Worm (Caenorhabditis elegans) whole organism, late embryonic: ENCODE results near the gene C13C4.8.

Experiments
- C38D4.7 ChIP-seq: fragments of 200-800 bp; sonication (Bioruptor generic); optimal IDR thresholded peaks from 2 replicates; lab custom pipeline; 2018; ENCODE audit warnings: mild to moderate bottlenecking, missing genetic modification characterization, moderate library complexity, missing compliant biosample characterization
- K02D7.2 ChIP-seq: sonication (generic microtip); optimal IDR thresholded peaks from 2 replicates; lab custom pipeline; 2017; ENCODE audit warnings: mild to moderate bottlenecking, missing genetic modification characterization, missing compliant biosample characterization
- ahr-1 ChIP-seq: sonication (generic microtip); optimal IDR thresholded peaks from 2 replicates; lab custom pipeline; 2016; ENCODE audit warnings: missing genetic modification characterization, missing compliant biosample characterization
- ceh-19 ChIP-seq: fragments of 200-800 bp; sonication (Bioruptor generic); optimal IDR thresholded peaks from 2 replicates; lab custom pipeline; 2018; ENCODE audit warnings: mild to moderate bottlenecking, missing genetic modification characterization, missing compliant biosample characterization
- ceh-24 ChIP-seq: sonication (generic microtip); optimal IDR thresholded peaks from 2 replicates; lab custom pipeline; 2016; ENCODE audit warnings: mild to moderate bottlenecking, missing genetic modification characterization, missing compliant biosample characterization
- ceh-30 ChIP-seq: fragments of 150-350 bp; optimal IDR thresholded peaks from 2 replicates; lab custom pipeline; 2014; ENCODE audit warnings: missing biosample characterization, missing genetic modification characterization
- ceh-34 ChIP-seq: sonication (generic microtip); optimal IDR thresholded peaks from 2 replicates; lab custom pipeline; 2016; ENCODE audit warnings: mild to moderate bottlenecking, missing genetic modification characterization, missing compliant biosample characterization
- ceh-6 ChIP-seq: fragments of 200-800 bp; sonication (Bioruptor generic); optimal IDR thresholded peaks from 2 replicates; lab custom pipeline; 2018; ENCODE audit warnings: mild to moderate bottlenecking, missing genetic modification characterization, missing compliant biosample characterization
- che-1 ChIP-seq: sonication (generic microtip); optimal IDR thresholded peaks from 2 replicates; lab custom pipeline; 2016; ENCODE audit warnings: mild to moderate bottlenecking, missing genetic modification characterization, missing compliant biosample characterization
- dmd-4 ChIP-seq: sonication (generic microtip); optimal IDR thresholded peaks from 2 replicates; lab custom pipeline; 2016; ENCODE audit warnings: borderline replicate concordance, missing genetic modification characterization, missing compliant biosample characterization
- eyg-1 ChIP-seq: sonication (generic microtip); optimal IDR thresholded peaks from 2 replicates; lab custom pipeline; 2016; ENCODE audit warnings: missing genotype, missing genetic modification characterization, missing compliant biosample characterization
- fax-1 ChIP-seq: sonication (generic microtip); optimal IDR thresholded peaks from 2 replicates; lab custom pipeline; 2016; ENCODE audit warnings: missing genotype, missing genetic modification characterization, missing compliant biosample characterization
- fkh-10 ChIP-seq: fragments of 150-350 bp; optimal IDR thresholded peaks from 2 replicates; lab custom pipeline; 2014; ENCODE audit warnings: missing biosample characterization, missing genetic modification reagents, missing genetic modification characterization
- gmeb-2 ChIP-seq: sonication (generic microtip); optimal IDR thresholded peaks from 2 replicates; lab custom pipeline; 2016; ENCODE audit warnings: missing genetic modification characterization, inconsistent platforms, missing compliant biosample characterization
- hlh-13 ChIP-seq: fragments of 200-800 bp; sonication (Bioruptor generic); optimal IDR thresholded peaks from 2 replicates; lab custom pipeline; 2018; ENCODE audit warnings: mild to moderate bottlenecking, missing genetic modification characterization, missing compliant biosample characterization
- hlh-6 ChIP-seq: sonication (generic microtip); optimal IDR thresholded peaks from 2 replicates; lab custom pipeline; 2016; ENCODE audit warnings: missing genotype, missing genetic modification characterization, missing compliant biosample characterization
- hlh-8 ChIP-seq: sonication (generic microtip); optimal IDR thresholded peaks from 2 replicates; lab custom pipeline; 2016; ENCODE audit warnings: missing genotype, missing genetic modification characterization, missing compliant biosample characterization
- lim-6 ChIP-seq: sonication (generic microtip); optimal IDR thresholded peaks from 2 replicates; lab custom pipeline; 2016; ENCODE audit warnings: missing genetic modification characterization, missing compliant biosample characterization
- lin-11 ChIP-seq: fragments of 200-800 bp; sonication (Bioruptor generic); optimal IDR thresholded peaks from 2 replicates; lab custom pipeline; 2018; ENCODE audit warnings: mild to moderate bottlenecking, missing genetic modification characterization, missing compliant biosample characterization
- madf-2 ChIP-seq: sonication (generic microtip); optimal IDR thresholded peaks from 2 replicates; lab custom pipeline; 2017; ENCODE audit warnings: missing genetic modification characterization, missing compliant biosample characterization
- nfya-1 ChIP-seq: sonication (generic microtip); optimal IDR thresholded peaks from 2 replicates; lab custom pipeline; 2017; ENCODE audit warnings: missing genetic modification characterization, mild to moderate bottlenecking, missing compliant biosample characterization, antibody characterized with exemption, moderate library complexity
- nhr-232 ChIP-seq: sonication (generic microtip); optimal IDR thresholded peaks from 2 replicates; lab custom pipeline; 2016; ENCODE audit warnings: missing genetic modification characterization, missing compliant biosample characterization
- npax-4 ChIP-seq: sonication (generic microtip); optimal IDR thresholded peaks from 2 replicates; lab custom pipeline; 2016; ENCODE audit warnings: missing genetic modification characterization, missing compliant biosample characterization
- pat-9 ChIP-seq: fragments of 200-800 bp; sonication (Bioruptor generic); optimal IDR thresholded peaks from 2 replicates; lab custom pipeline; 2018; ENCODE audit warnings: mild to moderate bottlenecking, missing genetic modification characterization, moderate library complexity, missing compliant biosample characterization
- pax-1 ChIP-seq: fragments of 150-350 bp; optimal IDR thresholded peaks from 2 replicates; lab custom pipeline; 2014; ENCODE audit warnings: missing biosample characterization, missing genetic modification characterization
- pha-2 ChIP-seq: sonication (generic microtip); optimal IDR thresholded peaks from 2 replicates; lab custom pipeline; 2017; ENCODE audit warnings: mild to moderate bottlenecking, missing genetic modification characterization, missing compliant biosample characterization
- pqm-1 ChIP-seq: sonication (generic microtip); optimal IDR thresholded peaks from 2 replicates; lab custom pipeline; 2016; ENCODE audit warnings: missing genetic modification characterization, missing compliant biosample characterization
- pros-1 ChIP-seq: fragments of 150-350 bp; optimal IDR thresholded peaks from 2 replicates; lab custom pipeline; 2014; ENCODE audit warnings: missing biosample characterization, missing genetic modification reagents, missing genetic modification characterization
- ref-2 ChIP-seq: sonication (generic microtip); optimal IDR thresholded peaks from 2 replicates; lab custom pipeline; 2016; ENCODE audit warnings: missing genetic modification characterization, missing compliant biosample characterization
- rnt-1 ChIP-seq: sonication (generic microtip); optimal IDR thresholded peaks from 2 replicates; lab custom pipeline; 2016; ENCODE audit warnings: missing genetic modification characterization, missing compliant biosample characterization
- sox-4 ChIP-seq: sonication (generic microtip); optimal IDR thresholded peaks from 2 replicates; lab custom pipeline; 2017; ENCODE audit warnings: mild to moderate bottlenecking, missing genetic modification characterization, inconsistent platforms, missing compliant biosample characterization
- syd-9 ChIP-seq: sonication (generic microtip); optimal IDR thresholded peaks from 2 replicates; lab custom pipeline; 2016; ENCODE audit warnings: mild to moderate bottlenecking, missing genetic modification characterization, moderate library complexity, missing compliant biosample characterization
- tbx-2 ChIP-seq: sonication (generic microtip); optimal IDR thresholded peaks from 2 replicates; lab custom pipeline; 2016; ENCODE audit warnings: missing genetic modification characterization, missing compliant biosample characterization
- tbx-7 ChIP-seq: sonication (generic microtip); optimal IDR thresholded peaks from 2 replicates; lab custom pipeline; 2016; ENCODE audit warnings: missing genotype, missing genetic modification characterization, missing compliant biosample characterization
- ttx-3 ChIP-seq: sonication (generic microtip); optimal IDR thresholded peaks from 2 replicates; lab custom pipeline; 2016; ENCODE audit warnings: missing genetic modification reagents, missing genetic modification characterization, missing compliant biosample characterization
- unc-3 ChIP-seq, 2 experiments: fragments of 200-800 bp in 1 of 2; sonication (Bioruptor generic) in 1 of 2; sonication (generic microtip) in 1 of 2; conservative IDR thresholded peaks in 1 of 2; optimal IDR thresholded peaks in 1 of 2; 2 replicates each; pipeline versions ENCODE4 v1.3.6 to Lab custom; 2016 to 2022; ENCODE audit warnings: missing compliant biosample characterization in 2 of 2, missing genetic modification characterization in 2 of 2, missing genetic modification reagents in 1 of 2
- unc-55 ChIP-seq: sonication (generic microtip); optimal IDR thresholded peaks from 2 replicates; lab custom pipeline; 2017; ENCODE audit warnings: missing biosample characterization, missing genetic modification reagents, missing genetic modification characterization
- zip-5 ChIP-seq: sonication (generic microtip); optimal IDR thresholded peaks from 2 replicates; lab custom pipeline; 2016; ENCODE audit warnings: missing genetic modification characterization, missing compliant biosample characterization
- ztf-16 ChIP-seq: sonication (generic microtip); optimal IDR thresholded peaks from 2 replicates; lab custom pipeline; 2017; ENCODE audit warnings: missing genetic modification characterization, missing compliant biosample characterization

Gene C13C4.8

ce11 chrV:12091759-12092158 lies 26.0 kb upstream of the C13C4.8 start, which contains the start of gene nhr-206:
TSS of gene nhr-206 (plus strand) at chrV:12092006.
- TF ChIP-seq pat-9 (tag; lab: Kevin White, UChicago) (no peak), hlh-13 (GFP tag; lab: Kevin White, UChicago) (no peak), unc-3 (GFP tag; conservative IDR thresholded peaks at IDR 0.05; lab: Robert Waterston, UW) (no peak), unc-3 (tag; optimal IDR thresholded peaks at IDR 0.05; lab: Kevin White, UChicago) (no peak), fkh-10 (no peak), eyg-1 (no peak), ahr-1 (tag; lab: Kevin White, UChicago) (no peak)

DNA sequence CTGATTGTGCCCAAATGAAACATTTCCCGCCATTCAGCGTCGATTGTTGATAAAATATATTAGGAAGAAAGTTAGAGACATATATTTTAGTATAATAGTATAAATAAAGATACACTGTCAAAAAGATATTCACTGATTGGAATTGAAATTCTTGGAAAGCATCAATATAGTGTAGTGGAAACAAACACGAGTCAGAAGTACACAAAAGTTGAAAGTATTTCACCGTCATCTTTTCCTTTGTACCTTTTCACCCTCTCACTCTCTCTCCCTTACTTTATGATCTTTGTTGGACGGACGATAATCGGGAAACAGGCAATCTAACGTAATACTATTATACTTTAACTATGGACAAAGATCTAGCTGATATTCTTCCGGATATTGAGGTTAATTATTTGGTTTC lies 23.8 kb upstream of the C13C4.8 start, which contains the start of gene nhr-208:
Gene nhr-208 (plus strand): TSS at position 288 of the 400 bp plus-strand sequence.
- TF ChIP-seq npax-4 (no peak), rnt-1 (no peak), ref-2 (tag; lab: Kevin White, UChicago) (no peak), zip-5 (tag; lab: Kevin White, UChicago) (no peak), hlh-8 (tag; lab: Kevin White, UChicago) (no peak), hlh-6 (tag; lab: Kevin White, UChicago) (no peak), tbx-7 (tag; lab: Kevin White, UChicago) (no peak), dmd-4 (tag; lab: Kevin White, UChicago) (no peak), ahr-1 (tag; lab: Kevin White, UChicago) (no peak), pqm-1 (no peak), pat-9 (tag; lab: Kevin White, UChicago) (no peak), ztf-16 (tag; lab: Kevin White, UChicago) (no peak), gmeb-2 (no peak), tbx-2 (tag; lab: Kevin White, UChicago) (no peak), pax-1 (tag; lab: Kevin White, UChicago) (no peak), nfya-1 (tag; lab: Kevin White, UChicago) (no peak), madf-2 (tag; lab: Kevin White, UChicago) (no peak), nhr-232 (tag; lab: Kevin White, UChicago) (no peak), syd-9 (tag; lab: Kevin White, UChicago) (no peak), ceh-6 (GFP tag; lab: Kevin White, UChicago) (no peak)

DNA sequence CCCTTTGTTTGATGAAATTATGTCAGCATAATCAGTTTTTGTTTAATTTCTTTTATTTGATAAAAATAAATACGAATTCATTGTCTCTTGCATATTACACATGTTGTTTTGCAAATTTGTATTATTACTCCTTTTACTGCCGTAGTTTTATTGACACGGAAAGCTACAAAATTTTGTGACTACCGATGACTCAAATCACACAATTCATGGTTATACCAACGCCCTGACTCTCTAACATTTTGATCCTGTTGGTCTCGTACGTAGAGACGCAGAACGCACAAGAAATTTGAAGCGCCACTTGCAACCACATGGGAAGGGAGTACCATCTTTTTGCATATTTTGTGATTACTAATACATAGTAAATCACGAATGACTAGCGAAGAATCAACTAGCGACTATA lies 21.9 kb upstream of the C13C4.8 start, which contains the start of gene nhr-207:
Gene nhr-207 (plus strand): TSS at position 282 of the 400 bp plus-strand sequence.
- no peak for TF ChIP-seq fax-1 (tag; lab: Kevin White, UChicago)
- no peak for TF ChIP-seq pha-2 (tag; lab: Kevin White, UChicago)
- TF ChIP-seq ttx-3 (tag; lab: Kevin White, UChicago), result no peak
- no peak for TF ChIP-seq eyg-1
- no peak for TF ChIP-seq pqm-1

DNA sequence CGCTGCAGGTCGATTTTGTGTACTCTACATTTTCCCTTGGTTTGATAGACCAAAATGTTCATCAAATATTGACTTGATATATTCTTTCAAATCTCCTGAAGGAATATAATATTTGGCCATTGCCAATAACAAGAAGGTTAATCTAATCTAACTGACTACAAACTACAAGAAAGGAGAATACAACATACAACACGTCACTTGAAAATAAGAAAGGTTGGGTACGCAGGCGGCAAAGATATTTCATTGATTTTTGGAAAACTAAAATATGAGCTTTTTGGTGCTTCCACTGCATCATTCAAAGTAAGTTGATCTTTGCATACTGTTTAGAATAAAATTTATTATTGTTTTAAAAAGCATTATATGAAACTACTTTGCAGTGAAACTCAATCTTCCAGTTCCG lies 19.7 kb upstream of the C13C4.8 start, which contains the start of gene nhr-209:
Gene nhr-209 (plus strand): TSS at position 27 of the 400 bp plus-strand sequence.
- TF ChIP-seq lin-11 (tag; lab: Kevin White, UChicago) (no peak), fkh-10 (no peak), ceh-34 (tag; lab: Kevin White, UChicago) (no peak), gmeb-2 (no peak), hlh-6 (tag; lab: Kevin White, UChicago) (no peak), ceh-19 (no peak), ceh-24 (tag; lab: Kevin White, UChicago) (no peak), unc-55 (GFP tag; lab: Kevin White, UChicago) (no peak), lim-6 (no peak), K02D7.2 (tag; lab: Kevin White, UChicago) (no peak), fax-1 (tag; lab: Kevin White, UChicago) (no peak), ceh-30 (tag; lab: Kevin White, UChicago) (no peak), pros-1 (tag; lab: Kevin White, UChicago) (no peak), C38D4.7 (GFP tag; lab: Kevin White, UChicago) (no peak), che-1 (tag; lab: Kevin White, UChicago) (no peak), ceh-6 (GFP tag; lab: Kevin White, UChicago) (no peak), nhr-232 (tag; lab: Kevin White, UChicago) (no peak), sox-4 (no peak)
